Worm (Caenorhabditis elegans) whole organism, L4/young adult: ENCODE data around the gene fbxb-76.

Source experiments
- W03F9.2 ChIP-seq: fragments of 150-350 bp; optimal IDR thresholded peaks from 2 replicates; lab custom pipeline; 2014; ENCODE audit warnings: missing biosample characterization, missing genetic modification characterization
- dao-5 ChIP-seq: sonication (generic microtip); optimal IDR thresholded peaks from 2 replicates; lab custom pipeline; 2016; ENCODE audit warnings: missing genotype, missing genetic modification characterization, moderate library complexity, missing compliant biosample characterization
- him-1 ChIP-seq: sonication (generic microtip); optimal IDR thresholded peaks from 2 replicates; lab custom pipeline; 2016; ENCODE audit warnings: missing genotype, missing genetic modification reagents, missing genetic modification characterization, missing compliant biosample characterization

ce11 chrIV:11347275-11347674 is 31.9 kb downstream of the fbxb-76 start:
- TF ChIP-seq dao-5, result no peak
- no peak for TF ChIP-seq W03F9.2 (tag; lab: Kevin White, UChicago)
- no peak for TF ChIP-seq him-1 (tag; lab: Kevin White, UChicago)
